Fruit fly (Drosophila melanogaster) whole organism, prepupa: ENCODE measurements around the gene CG17681.

Experiments
- Blimp-1 ChIP-seq: fragments of 200-800 bp; sonication (Bioruptor generic); optimal IDR thresholded peaks from 3 replicates; lab custom pipeline; 2017; ENCODE audit warnings: missing biosample characterization, missing genetic modification characterization, mild to moderate bottlenecking, moderate library complexity, missing genetic modification reagents
- CG11902 ChIP-seq: fragments of 200-800 bp; sonication (Bioruptor generic); optimal IDR thresholded peaks from 3 replicates; lab custom pipeline; 2016; ENCODE audit warnings: missing biosample characterization, missing genetic modification characterization
- CG3032 ChIP-seq: fragments of 200-800 bp; optimal IDR thresholded peaks from 2 replicates; lab custom pipeline; 2019; ENCODE audit warnings: missing biosample characterization, mild to moderate bottlenecking, missing genetic modification characterization, moderate library complexity
- CG31627 ChIP-seq: fragments of 200-800 bp; sonication (Bioruptor generic); optimal IDR thresholded peaks from 3 replicates; lab custom pipeline; 2016; ENCODE audit warnings: missing biosample characterization, missing genetic modification characterization
- CG32006 ChIP-seq: fragments of 200-800 bp; sonication (Bioruptor generic); optimal IDR thresholded peaks from 3 replicates; lab custom pipeline; 2017; ENCODE audit warnings: missing biosample characterization, mild to moderate bottlenecking, missing genetic modification characterization
- CG3919 ChIP-seq: fragments of 200-800 bp; sonication (Bioruptor generic); optimal IDR thresholded peaks from 3 replicates; lab custom pipeline; 2016; ENCODE audit warnings: missing biosample characterization, missing genetic modification characterization
- CG4318 ChIP-seq: fragments of 200-800 bp; sonication (Bioruptor generic); optimal IDR thresholded peaks from 3 replicates; lab custom pipeline; 2017; ENCODE audit warnings: missing biosample characterization, mild to moderate bottlenecking, missing genetic modification characterization
- CG6163 ChIP-seq: fragments of 200-800 bp; sonication (Bioruptor generic); IDR thresholded peaks from 3 replicates; pipeline ENCODE4 v1.3.6; 2022; ENCODE audit warnings: missing biosample characterization, missing genetic modification characterization
- CG6792 ChIP-seq: fragments of 200-800 bp; sonication (Bioruptor generic); optimal IDR thresholded peaks from 3 replicates; lab custom pipeline; 2016; ENCODE audit warnings: missing biosample characterization, missing genetic modification characterization
- CG6808 ChIP-seq: fragments of 200-800 bp; sonication (Bioruptor generic); optimal IDR thresholded peaks from 3 replicates; lab custom pipeline; 2017; ENCODE audit warnings: missing biosample characterization, missing genetic modification characterization, mild to moderate bottlenecking, moderate library complexity, missing genetic modification reagents
- CG6854 ChIP-seq: fragments of 200-800 bp; sonication (Bioruptor generic); optimal IDR thresholded peaks from 2 replicates; lab custom pipeline; 2017; ENCODE audit warnings: missing biosample characterization, mild to moderate bottlenecking, missing genetic modification characterization
- CG7368 ChIP-seq: fragments of 200-800 bp; sonication (Bioruptor generic); optimal IDR thresholded peaks from 3 replicates; lab custom pipeline; 2016; ENCODE audit warnings: missing biosample characterization, missing genetic modification characterization
- CG8119 ChIP-seq: fragments of 200-800 bp; sonication (Bioruptor generic); IDR thresholded peaks from 3 replicates; pipeline ENCODE4 v1.3.6; 2022; ENCODE audit warnings: missing biosample characterization, missing genetic modification characterization
- CG8632 ChIP-seq: fragments of 200-800 bp; sonication (Bioruptor generic); optimal IDR thresholded peaks from 3 replicates; lab custom pipeline; 2016; ENCODE audit warnings: missing biosample characterization, missing genetic modification characterization
- Eip75B ChIP-seq: fragments of 200-800 bp; sonication (Bioruptor generic); optimal IDR thresholded peaks from 3 replicates; lab custom pipeline; 2016; ENCODE audit warnings: missing biosample characterization, missing genetic modification characterization
- Eip78C ChIP-seq: fragments of 200-800 bp; sonication (Bioruptor generic); peaks from one replicate; lab custom pipeline; 2016; ENCODE audit warnings: missing biosample characterization, missing genetic modification characterization
- Eip93F ChIP-seq: fragments of 200-800 bp; sonication (Bioruptor generic); optimal IDR thresholded peaks from 2 replicates; lab custom pipeline; 2016; ENCODE audit warnings: missing biosample characterization, mild to moderate bottlenecking, missing genetic modification characterization
- Ets21C ChIP-seq: fragments of 200-800 bp; sonication (Bioruptor generic); optimal IDR thresholded peaks from 3 replicates; lab custom pipeline; 2016; ENCODE audit warnings: missing biosample characterization, missing genetic modification characterization
- Ets96B ChIP-seq: fragments of 200-800 bp; optimal IDR thresholded peaks from 2 replicates; lab custom pipeline; 2019; ENCODE audit warnings: missing biosample characterization, mild to moderate bottlenecking, missing genetic modification characterization, moderate library complexity
- Gug ChIP-seq: fragments of 200-800 bp; sonication (Bioruptor generic); IDR thresholded peaks from 2 replicates; pipeline ENCODE4 v1.3.6; 2022; ENCODE audit warnings: missing biosample characterization, missing genetic modification characterization
- Hr38 ChIP-seq: sonication (Bioruptor generic); optimal IDR thresholded peaks from 2 replicates; lab custom pipeline; 2016; ENCODE audit warnings: missing biosample characterization, missing genetic modification characterization
- Hr39 ChIP-seq: fragments of 200-800 bp; sonication (Bioruptor generic); optimal IDR thresholded peaks from 2 replicates; lab custom pipeline; 2016; ENCODE audit warnings: missing biosample characterization, missing genetic modification characterization
- Hr4 ChIP-seq: fragments of 200-800 bp; sonication (Bioruptor generic); optimal IDR thresholded peaks from 3 replicates; lab custom pipeline; 2016; ENCODE audit warnings: missing biosample characterization, missing genetic modification characterization
- Lpt ChIP-seq: fragments of 200-800 bp; sonication (Bioruptor generic); optimal IDR thresholded peaks from 3 replicates; lab custom pipeline; 2016; ENCODE audit warnings: missing biosample characterization, missing genetic modification characterization
- Met ChIP-seq: fragments of 200-800 bp; sonication (Bioruptor generic); optimal IDR thresholded peaks from 3 replicates; lab custom pipeline; 2016; ENCODE audit warnings: missing biosample characterization, missing genetic modification characterization
- OdsH ChIP-seq: fragments of 200-800 bp; sonication (Bioruptor generic); optimal IDR thresholded peaks from 3 replicates; lab custom pipeline; 2016; ENCODE audit warnings: missing biosample characterization, missing genetic modification characterization
- Sox102F ChIP-seq: fragments of 200-800 bp; sonication (Bioruptor generic); optimal IDR thresholded peaks from 2 replicates; lab custom pipeline; 2016; ENCODE audit warnings: missing biosample characterization, mild to moderate bottlenecking, missing genetic modification characterization
- Sox14 ChIP-seq: fragments of 200-800 bp; sonication (Bioruptor generic); optimal IDR thresholded peaks from 3 replicates; lab custom pipeline; 2016; ENCODE audit warnings: missing biosample characterization, missing genetic modification characterization
- Sox15 ChIP-seq: fragments of 200-800 bp; sonication (Bioruptor generic); optimal IDR thresholded peaks from 3 replicates; lab custom pipeline; 2016; ENCODE audit warnings: missing biosample characterization, missing genetic modification characterization
- acj6 ChIP-seq: fragments of 200-800 bp; sonication (Bioruptor generic); optimal IDR thresholded peaks from 3 replicates; lab custom pipeline; 2016; ENCODE audit warnings: missing biosample characterization, missing genetic modification characterization
- cyc ChIP-seq: fragments of 200-800 bp; sonication (Bioruptor generic); optimal IDR thresholded peaks from 3 replicates; lab custom pipeline; 2016; ENCODE audit warnings: missing biosample characterization, missing genetic modification characterization
- dac ChIP-seq: fragments of 200-800 bp; sonication (Bioruptor generic); optimal IDR thresholded peaks from 2 replicates; lab custom pipeline; 2017; ENCODE audit warnings: missing biosample characterization, mild to moderate bottlenecking, missing genetic modification characterization
- dsx ChIP-seq: fragments of 200-800 bp; optimal IDR thresholded peaks from 3 replicates; lab custom pipeline; 2019; ENCODE audit warnings: missing biosample characterization, mild to moderate bottlenecking, missing genetic modification characterization, moderate library complexity; ENCODE audit not compliant: poor library complexity, severe bottlenecking
- eg ChIP-seq: fragments of 200-800 bp; sonication (Bioruptor generic); IDR thresholded peaks from 3 replicates; pipeline ENCODE4 v1.3.6; 2022; ENCODE audit warnings: missing biosample characterization, missing genetic modification characterization
- esn ChIP-seq: fragments of 200-800 bp; sonication (Bioruptor generic); optimal IDR thresholded peaks from 2 replicates; lab custom pipeline; 2016; ENCODE audit warnings: missing biosample characterization, mild to moderate bottlenecking, missing genetic modification characterization, moderate library complexity
- fd59A ChIP-seq: fragments of 200-800 bp; sonication (Bioruptor generic); optimal IDR thresholded peaks from 2 replicates; lab custom pipeline; 2017; ENCODE audit warnings: missing biosample characterization, mild to moderate bottlenecking, missing genetic modification characterization, missing genetic modification reagents
- fkh ChIP-seq: fragments of 200-800 bp; sonication (Bioruptor generic); optimal IDR thresholded peaks from 3 replicates; lab custom pipeline; 2017; ENCODE audit warnings: missing biosample characterization, mild to moderate bottlenecking, missing genetic modification characterization, moderate library complexity
- net ChIP-seq: fragments of 200-800 bp; sonication (Bioruptor generic); optimal IDR thresholded peaks from 3 replicates; lab custom pipeline; 2016; ENCODE audit warnings: missing biosample characterization, missing genetic modification characterization
- pdm3 ChIP-seq: fragments of 200-800 bp; sonication (Bioruptor generic); optimal IDR thresholded peaks from 3 replicates; lab custom pipeline; 2016; ENCODE audit warnings: missing biosample characterization, missing genetic modification characterization
- spab ChIP-seq: fragments of 200-800 bp; sonication (Bioruptor generic); optimal IDR thresholded peaks from 2 replicates; lab custom pipeline; 2017; ENCODE audit warnings: missing biosample characterization, mild to moderate bottlenecking, missing genetic modification characterization, missing genetic modification reagents
- svp ChIP-seq: fragments of 200-800 bp; sonication (Bioruptor generic); peaks from one replicate; lab custom pipeline; 2016; ENCODE audit warnings: missing biosample characterization, missing genetic modification characterization
- topi ChIP-seq: fragments of 200-800 bp; sonication (Bioruptor generic); optimal IDR thresholded peaks from 3 replicates; lab custom pipeline; 2016; ENCODE audit warnings: missing biosample characterization, missing genetic modification characterization
- vri ChIP-seq: fragments of 200-800 bp; sonication (Bioruptor generic); optimal IDR thresholded peaks from 3 replicates; lab custom pipeline; 2016; ENCODE audit warnings: missing biosample characterization, mild to moderate bottlenecking, missing genetic modification characterization

The CG17681 gene

DNA sequence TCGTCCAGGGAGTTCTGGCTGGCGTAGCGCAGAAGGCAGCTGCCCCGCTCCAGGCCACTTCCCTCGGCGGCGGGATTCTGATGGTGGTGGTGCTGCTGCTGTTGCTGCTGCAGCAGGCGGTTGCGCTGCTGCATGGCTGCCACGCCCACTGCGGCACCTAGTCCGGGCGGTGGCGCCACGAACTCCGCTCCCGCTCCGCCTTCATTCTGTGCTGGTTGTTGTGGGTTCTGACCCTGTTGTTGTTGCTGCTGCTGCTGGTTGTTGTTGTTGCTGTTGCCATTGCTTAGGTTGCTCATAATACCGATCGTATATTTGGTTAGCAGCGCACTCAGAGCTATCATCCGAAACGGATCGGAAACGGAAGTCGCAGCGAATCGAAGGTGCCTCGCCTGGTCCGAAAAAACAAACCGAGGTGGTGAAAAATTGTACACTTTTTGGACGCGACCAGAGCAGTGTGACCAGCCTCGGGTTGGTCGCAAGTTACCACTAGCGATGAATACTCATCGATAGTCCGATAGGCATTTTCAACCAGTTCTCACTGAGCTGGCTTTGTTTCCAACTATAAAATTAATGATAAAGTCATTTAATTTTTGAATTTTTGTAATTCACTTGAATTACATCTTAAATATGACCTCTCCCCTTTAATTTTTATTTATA is 15.2 kb upstream of the CG17681 start, which contains the start of gene kel (continued):
- TF ChIP-seq Sox14 (GFP tag; lab: Kevin White, UChicago) (peak; percentile 64), Met (no peak), CG6854 (peak; percentile 61), topi (GFP tag; lab: Kevin White, UChicago) (no peak), Hr39 (no peak), CG6792 (GFP tag; lab: Kevin White, UChicago) (no peak), CG3032 (no peak), fd59A (GFP tag; lab: Kevin White, UChicago) (no peak)

DNA sequence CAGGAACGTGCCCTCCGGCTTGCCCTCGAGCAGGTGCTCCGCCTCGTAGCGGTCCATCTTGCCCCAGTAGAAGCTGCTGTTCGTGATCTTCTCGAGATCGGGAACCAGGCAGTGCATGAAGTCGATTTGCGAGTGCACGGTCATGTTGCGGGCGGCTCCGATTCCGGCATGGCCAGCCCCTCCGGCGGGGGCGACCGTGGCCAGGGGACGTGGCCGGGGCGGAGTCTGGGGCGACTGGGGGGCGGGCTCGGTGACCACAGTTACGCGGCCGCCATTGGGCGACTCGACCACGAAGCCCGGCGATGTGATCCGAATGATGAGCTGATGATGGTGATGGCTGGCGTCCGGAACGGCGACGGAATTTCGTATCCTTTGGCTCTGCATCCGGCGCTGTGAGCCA is 12.4 kb upstream of the CG17681 start:
- TF ChIP-seq CG7368 (GFP tag; lab: Kevin White, UChicago) = no peak
- no peak for TF ChIP-seq CG6163 (GFP tag; lab: Robert Waterston, UW)
- no peak for TF ChIP-seq dsx
- no peak for TF ChIP-seq CG3919 (GFP tag; lab: Kevin White, UChicago)
- no peak for TF ChIP-seq pdm3 (GFP tag; lab: Kevin White, UChicago)
- TF ChIP-seq eg (GFP tag; lab: Robert Waterston, UW) = no peak
- no peak for TF ChIP-seq CG31627 (GFP tag; lab: Kevin White, UChicago)
- TF ChIP-seq Eip78C (GFP tag; lab: Kevin White, UChicago) = no peak
- TF ChIP-seq Ets96B (tag; lab: Kevin White, UChicago) = no peak
- TF ChIP-seq Gug (GFP tag; lab: Robert Waterston, UW) = no peak
- TF ChIP-seq dac (GFP tag; lab: Kevin White, UChicago) = no peak
- no peak for TF ChIP-seq Hr38
- TF ChIP-seq Ets21C (GFP tag; lab: Kevin White, UChicago) = no peak
- no peak for TF ChIP-seq Blimp-1 (GFP tag; lab: Kevin White, UChicago)
- no peak for TF ChIP-seq fd59A (GFP tag; lab: Kevin White, UChicago)
- TF ChIP-seq Lpt (GFP tag; lab: Kevin White, UChicago) = no peak
- TF ChIP-seq Sox102F (GFP tag; lab: Kevin White, UChicago) = no peak
- no peak for TF ChIP-seq CG3032
- TF ChIP-seq, all 60 proteins: peak for 0

DNA sequence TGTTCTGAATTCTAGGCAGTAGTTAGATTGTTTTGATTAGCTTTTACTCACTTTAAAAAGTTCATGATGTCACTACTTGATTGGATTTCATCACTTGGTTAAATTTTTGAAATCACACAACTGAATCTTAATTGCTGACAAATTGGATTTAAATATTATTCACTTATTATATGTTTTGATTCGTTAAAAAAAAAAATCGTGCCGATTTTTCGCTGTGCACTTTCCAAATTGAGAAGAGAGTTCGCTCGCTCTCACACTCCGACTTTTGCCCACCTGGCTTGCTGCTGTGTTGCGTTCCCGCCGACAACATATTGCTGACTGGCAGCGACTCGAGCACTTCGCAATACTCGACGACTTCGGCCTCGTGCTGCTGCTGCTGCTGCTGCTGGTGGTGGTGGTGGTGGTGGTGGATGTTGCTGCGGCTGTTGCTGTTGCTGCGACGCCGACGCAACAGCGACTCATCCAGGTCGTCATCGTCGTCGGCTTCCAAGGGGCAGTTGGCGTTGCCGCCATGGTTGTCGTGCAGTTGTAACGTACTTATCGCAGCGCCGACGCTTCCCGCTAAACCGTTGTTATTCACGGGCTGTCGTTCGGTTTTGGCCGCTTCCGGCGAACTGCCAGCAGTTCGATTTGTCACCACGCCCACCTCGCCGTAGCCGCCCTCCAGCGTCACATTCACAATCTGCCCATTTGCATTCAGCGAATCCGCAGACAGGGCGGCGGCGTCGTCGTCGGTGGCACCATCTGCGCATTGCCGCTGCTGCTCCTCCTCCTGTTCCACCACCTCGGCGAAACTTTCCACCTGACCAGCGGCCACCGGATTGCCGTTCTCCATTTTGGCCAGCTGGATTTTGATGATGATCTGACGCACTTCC is 11.2 kb upstream of the CG17681 start:
- TF ChIP-seq CG4318 (GFP tag; lab: Kevin White, UChicago) = no peak
- peak; percentile 80 for TF ChIP-seq OdsH (GFP tag; lab: Kevin White, UChicago)
- TF ChIP-seq spab = no peak
- peak; percentile 80 for TF ChIP-seq CG3919 (GFP tag; lab: Kevin White, UChicago)
- peak; percentile 51 for TF ChIP-seq Sox15 (GFP tag; lab: Kevin White, UChicago)
- TF ChIP-seq fkh = no peak
- peak; percentile 78 for TF ChIP-seq Sox102F (GFP tag; lab: Kevin White, UChicago)
- TF ChIP-seq esn = peak; percentile 85
- peak; percentile 50; the same call in 1 of the 2 replicates for TF ChIP-seq Gug (GFP tag; lab: Robert Waterston, UW)
- TF ChIP-seq CG6854 = peak; percentile 70
- TF ChIP-seq Ets21C (GFP tag; lab: Kevin White, UChicago) = peak; percentile 57
- TF ChIP-seq acj6 (GFP tag; lab: Kevin White, UChicago) = peak; percentile 74
- TF ChIP-seq pdm3 (GFP tag; lab: Kevin White, UChicago) = peak; percentile 79
- peak; percentile 69 for TF ChIP-seq vri
- peak; percentile 70 for TF ChIP-seq CG31627 (GFP tag; lab: Kevin White, UChicago)
- TF ChIP-seq svp (GFP tag; lab: Kevin White, UChicago) = peak; percentile 87
- peak; percentile 92 for TF ChIP-seq Eip78C (GFP tag; lab: Kevin White, UChicago)
- TF ChIP-seq Blimp-1 (GFP tag; lab: Kevin White, UChicago) = peak; percentile 39
- TF ChIP-seq CG6792 (GFP tag; lab: Kevin White, UChicago) = peak; percentile 70
- TF ChIP-seq dac (GFP tag; lab: Kevin White, UChicago) = peak; percentile 43
- TF ChIP-seq Eip93F (GFP tag; lab: Kevin White, UChicago) = no peak
- peak; percentile 87 for TF ChIP-seq CG32006
- peak; percentile 25 for TF ChIP-seq CG11902 (GFP tag; lab: Kevin White, UChicago)
- TF ChIP-seq cyc (GFP tag; lab: Kevin White, UChicago) = peak; percentile 53
- peak; percentile 84 for TF ChIP-seq CG8119 (GFP tag; lab: Robert Waterston, UW)
- TF ChIP-seq Hr4 (GFP tag; lab: Kevin White, UChicago) = peak; percentile 82
- peak; percentile 63 for TF ChIP-seq Sox14 (GFP tag; lab: Kevin White, UChicago)
- TF ChIP-seq Lpt (GFP tag; lab: Kevin White, UChicago) = peak; percentile 80
- TF ChIP-seq net (GFP tag; lab: Kevin White, UChicago) = peak; percentile 44
- peak; percentile 68 for TF ChIP-seq Eip75B
- peak; percentile 78 for TF ChIP-seq eg (GFP tag; lab: Robert Waterston, UW)
- peak; percentile 63 for TF ChIP-seq CG8632
- TF ChIP-seq CG6163 (GFP tag; lab: Robert Waterston, UW) = no peak; the same call in 1 of the 3 replicates
- peak; percentile 9 for TF ChIP-seq CG6808
